Worm (Caenorhabditis elegans): ENCODE results near the gene exc-12.

exc-12 gene

DNA sequence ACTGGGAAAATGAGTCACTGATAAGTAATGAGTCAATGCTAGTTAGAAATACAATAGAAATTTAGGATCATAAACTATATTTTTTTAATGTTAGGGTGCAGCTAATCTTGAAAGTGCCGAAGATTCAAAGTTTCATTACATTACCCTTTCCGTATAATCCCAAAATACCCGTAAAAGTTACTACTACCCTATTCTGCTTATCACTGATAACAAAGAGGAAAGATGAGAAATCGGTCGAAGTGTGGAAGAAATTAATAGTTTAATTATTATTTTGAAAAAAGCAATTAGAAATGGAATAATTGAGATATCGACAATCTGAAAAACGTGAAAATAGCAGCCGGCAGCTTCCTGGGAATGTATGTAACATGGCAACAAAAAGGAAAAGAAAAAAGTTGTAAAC lies 36.6 kb upstream of the exc-12 start:
- TF ChIP-seq gei-17 (GFP tag; optimal IDR thresholded peaks at IDR 0.05) (no peak), B0336.3 (GFP tag; IDR thresholded peaks at IDR 0.05) (no peak), B0261.1 (tag; optimal IDR thresholded peaks at IDR 0.05) (no peak), F49E8.2 (tag; optimal IDR thresholded peaks at IDR 0.05; ENCODE audit: insufficient read depth) (no peak), pbrm-1 (GFP tag; IDR thresholded peaks at IDR 0.05) (no peak), Y67H2A.10 (GFP tag; conservative IDR thresholded peaks at IDR 0.05) (no peak), ceh-27 (GFP tag; optimal IDR thresholded peaks at IDR 0.05) (no peak), ccch-3 (GFP tag; optimal IDR thresholded peaks at IDR 0.05) (no peak), nhr-27 (tag; optimal IDR thresholded peaks at IDR 0.05) (no peak), lag-1 (GFP tag; IDR thresholded peaks at IDR 0.05) (no peak)

DNA sequence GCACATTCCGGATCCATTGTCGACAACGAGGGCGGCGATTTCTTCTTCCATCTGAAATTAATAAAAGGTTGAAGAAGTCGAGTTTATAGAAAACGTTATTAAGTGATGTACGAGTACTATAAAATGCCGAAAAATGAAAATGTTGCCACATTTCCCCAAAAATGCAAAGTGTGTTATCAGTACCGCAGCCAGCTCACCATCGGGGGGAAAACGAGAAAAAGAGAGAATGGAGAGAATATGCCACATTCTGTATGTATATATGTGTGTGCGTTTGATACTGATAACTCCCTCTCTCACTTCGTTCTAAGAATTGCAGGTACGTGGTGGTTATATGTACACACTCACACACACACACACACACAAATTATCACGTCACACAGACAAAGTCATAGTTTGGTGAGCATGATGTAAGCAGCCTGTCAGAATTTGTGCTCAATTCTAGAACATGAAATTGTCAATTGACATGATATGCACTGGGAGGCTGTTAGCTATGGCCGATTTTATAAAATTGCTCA lies 35.8 kb upstream of the exc-12 start, which contains the start of gene act-5:
act-5 (minus strand) TSS at position 51 of the 515 bp plus-strand sequence.
- TF ChIP-seq rcor-1 (GFP tag; IDR thresholded peaks at IDR 0.05) (no peak), chd-7 (tag; optimal IDR thresholded peaks at IDR 0.05) (no peak), madf-8 (GFP tag; conservative IDR thresholded peaks at IDR 0.05) (no peak), madf-10 (tag; optimal IDR thresholded peaks at IDR 0.05) (peak; percentile 24), ztf-22 (GFP tag; optimal IDR thresholded peaks at IDR 0.05) (peak; percentile 4), nhr-80 (tag; optimal IDR thresholded peaks at IDR 0.05) (peak; percentile 87), lin-35 (GFP tag; optimal IDR thresholded peaks at IDR 0.05) (no peak), F57A8.1 (GFP tag; optimal IDR thresholded peaks at IDR 0.05) (no peak), mes-4 (tag; optimal IDR thresholded peaks at IDR 0.05) (no peak), nhr-90 (tag; optimal IDR thresholded peaks at IDR 0.05) (no peak), egl-44 (GFP tag; IDR thresholded peaks at IDR 0.05) (no peak), hlh-26 (GFP tag; conservative IDR thresholded peaks at IDR 0.05) (no peak), F57C9.4 (tag; optimal IDR thresholded peaks at IDR 0.05) (no peak), ets-4 (GFP tag; optimal IDR thresholded peaks at IDR 0.05) (peak; percentile 53), cebp-1 (GFP tag; IDR thresholded peaks at IDR 0.05) (no peak), cebp-1 (tag; optimal IDR thresholded peaks at IDR 0.05) (peak; percentile 5), cebp-2 (GFP tag; IDR thresholded peaks at IDR 0.05) (no peak), tbp1 (GFP tag; optimal IDR thresholded peaks at IDR 0.05) (peak; percentile 35), let-607 (tag; optimal IDR thresholded peaks at IDR 0.05) (peak; percentile 11 to 82), F37B4.10 (GFP tag; IDR thresholded peaks at IDR 0.05) (no peak), nfyb-1 (GFP tag; IDR thresholded peaks at IDR 0.05) (no peak), unc-62 (GFP tag; optimal IDR thresholded peaks at IDR 0.05) (peak; percentile 17), repo-1 (tag; optimal IDR thresholded peaks at IDR 0.05) (no peak), die-1 (tag; optimal IDR thresholded peaks at IDR 0.05) (no peak), dpl-1 (GFP tag; optimal IDR thresholded peaks at IDR 0.05) (no peak), ceh-79 (tag; optimal IDR thresholded peaks at IDR 0.05) (no peak), mel-28 (tag; optimal IDR thresholded peaks at IDR 0.05; ENCODE audit: borderline replicate concordance) (no peak), atf-7 (tag; optimal IDR thresholded peaks at IDR 0.05) (peak; percentile 77), lsl-1 (GFP tag; optimal IDR thresholded peaks at IDR 0.05) (no peak), egrh-3 (GFP tag; IDR thresholded peaks at IDR 0.05) (no peak), attf-5 (GFP tag; optimal IDR thresholded peaks at IDR 0.05) (no peak), unc-130 (GFP tag; optimal IDR thresholded peaks at IDR 0.05) (no peak), madf-3 (GFP tag; IDR thresholded peaks at IDR 0.05) (no peak), let-526 (GFP tag; IDR thresholded peaks at IDR 0.05) (no peak), dox-1 (GFP tag; IDR thresholded peaks at IDR 0.05) (0 out of 2 replicates have a peak, but pooled peaks have one; percentile 9), ztf-26 (tag; optimal IDR thresholded peaks at IDR 0.05) (no peak), F23B12.7 (tag; optimal IDR thresholded peaks at IDR 0.05; ENCODE audit: insufficient read depth) (peak; percentile 38), ceh-58 (GFP tag; IDR thresholded peaks at IDR 0.05) (no peak)

Data from whole organism, young adult.